Fruit fly (Drosophila melanogaster) whole organism, embryonic: ENCODE measurements around the gene Jarid2.
A peak's percentile ranks its signal among the peaks of the same experiment; 100 is the strongest.

Source experiments
- Asciz ChIP-seq: fragments of 200-800 bp; sonication (Bioruptor generic); optimal IDR thresholded peaks from 2 replicates; lab custom pipeline; 2017; ENCODE audit warnings: missing biosample characterization, mild to moderate bottlenecking, missing genetic modification characterization, missing genetic modification reagents
- B-H2 ChIP-seq: fragments of 200-800 bp; sonication (Bioruptor generic); optimal IDR thresholded peaks from 2 replicates; lab custom pipeline; 2018; ENCODE audit warnings: missing biosample characterization, mild to moderate bottlenecking, missing genetic modification characterization
- CG11398 ChIP-seq: fragments of 200-800 bp; sonication (Bioruptor generic); optimal IDR thresholded peaks from 2 replicates; lab custom pipeline; 2016; ENCODE audit warnings: missing biosample characterization, missing genetic modification characterization
- CG11723 ChIP-seq: fragments of 200-800 bp; sonication (Bioruptor generic); optimal IDR thresholded peaks from 2 replicates; lab custom pipeline; 2017; ENCODE audit warnings: missing biosample characterization, mild to moderate bottlenecking, missing genetic modification characterization
- CG12071 ChIP-seq: fragments of 200-800 bp; sonication (Bioruptor generic); optimal IDR thresholded peaks from 3 replicates; lab custom pipeline; 2018; ENCODE audit warnings: missing biosample characterization, mild to moderate bottlenecking, missing genetic modification characterization
- CG12659 ChIP-seq: fragments of 200-800 bp; sonication (Bioruptor generic); optimal IDR thresholded peaks from 3 replicates; lab custom pipeline; 2017; ENCODE audit warnings: mild to moderate bottlenecking, missing biosample characterization, missing genetic modification reagents, missing genetic modification characterization
- CG16863 ChIP-seq: fragments of 200-800 bp; sonication (Bioruptor generic); optimal IDR thresholded peaks from 3 replicates; lab custom pipeline; 2016; ENCODE audit warnings: missing biosample characterization, missing genetic modification characterization
- CG17385 ChIP-seq: fragments of 200-800 bp; sonication (Bioruptor generic); optimal IDR thresholded peaks from 3 replicates; lab custom pipeline; 2018; ENCODE audit warnings: missing biosample characterization, mild to moderate bottlenecking, missing genetic modification characterization
- CG2129 ChIP-seq: fragments of 200-800 bp; sonication (Bioruptor generic); IDR thresholded peaks from 2 replicates; pipeline ENCODE4 v1.3.6; 2022; ENCODE audit warnings: missing biosample characterization, missing genetic modification characterization; ENCODE audit not compliant: partially characterized antibody
- CG30403 ChIP-seq: fragments of 200-800 bp; sonication (Bioruptor generic); optimal IDR thresholded peaks from 3 replicates; lab custom pipeline; 2016; ENCODE audit warnings: missing biosample characterization, missing genetic modification characterization
- CG32532 ChIP-seq: fragments of 200-800 bp; sonication (Bioruptor generic); IDR thresholded peaks from 2 replicates; pipeline ENCODE4 v1.3.6; 2022; ENCODE audit warnings: missing biosample characterization, missing genetic modification characterization
- CG4328 ChIP-seq: fragments of 200-800 bp; sonication (Bioruptor generic); optimal IDR thresholded peaks from 3 replicates; lab custom pipeline; 2017; ENCODE audit warnings: missing biosample characterization, missing genetic modification reagents, missing genetic modification characterization
- CG6854 ChIP-seq: fragments of 200-800 bp; sonication (Bioruptor generic); optimal IDR thresholded peaks from 3 replicates; lab custom pipeline; 2017; ENCODE audit warnings: missing biosample characterization, mild to moderate bottlenecking, missing genetic modification characterization
- CG7987 ChIP-seq: fragments of 200-800 bp; sonication (Bioruptor generic); optimal IDR thresholded peaks from 2 replicates; lab custom pipeline; 2018; ENCODE audit warnings: missing biosample characterization, mild to moderate bottlenecking, missing genetic modification characterization, moderate library complexity
- CG8359 ChIP-seq: fragments of 200-800 bp; sonication (Bioruptor generic); optimal IDR thresholded peaks from 2 replicates; lab custom pipeline; 2017; ENCODE audit warnings: missing biosample characterization, mild to moderate bottlenecking, missing genetic modification characterization, borderline replicate concordance
- Camta ChIP-seq: fragments of 200-800 bp; sonication (Bioruptor generic); optimal IDR thresholded peaks from 2 replicates; lab custom pipeline; 2016; ENCODE audit warnings: missing biosample characterization, missing genetic modification characterization
- Chrac-16 ChIP-seq: fragments of 200-800 bp; sonication (Bioruptor generic); optimal IDR thresholded peaks from 3 replicates; lab custom pipeline; 2016; ENCODE audit warnings: missing biosample characterization, missing genetic modification characterization
- Deaf1 ChIP-seq: fragments of 200-800 bp; optimal IDR thresholded peaks from 3 replicates; lab custom pipeline; 2019; ENCODE audit warnings: missing biosample characterization, mild to moderate bottlenecking, missing genetic modification characterization, moderate library complexity
- Fer2 ChIP-seq: fragments of 200-800 bp; sonication (Bioruptor generic); optimal IDR thresholded peaks from 2 replicates; lab custom pipeline; 2018; ENCODE audit warnings: missing biosample characterization, mild to moderate bottlenecking, missing genetic modification characterization, moderate library complexity
- Jarid2 ChIP-seq: fragments of 200-800 bp; sonication (Bioruptor generic); optimal IDR thresholded peaks from 3 replicates; lab custom pipeline; 2017; ENCODE audit warnings: mild to moderate bottlenecking, missing biosample characterization, missing genetic modification reagents, missing genetic modification characterization
- Mad ChIP-seq: fragments of 200-800 bp; sonication (Bioruptor generic); optimal IDR thresholded peaks from 2 replicates; lab custom pipeline; 2016; ENCODE audit warnings: missing biosample characterization, missing genetic modification characterization
- Meics ChIP-seq: fragments of 200-800 bp; sonication (Bioruptor generic); optimal IDR thresholded peaks from 2 replicates; lab custom pipeline; 2017; ENCODE audit warnings: missing biosample characterization, mild to moderate bottlenecking, missing genetic modification characterization
- NK7.1 ChIP-seq: fragments of 200-800 bp; sonication (Bioruptor generic); optimal IDR thresholded peaks from 3 replicates; lab custom pipeline; 2016; ENCODE audit warnings: missing biosample characterization, missing genetic modification characterization
- Optix ChIP-seq: fragments of 200-800 bp; sonication (Bioruptor generic); IDR thresholded peaks from 3 replicates; pipeline ENCODE4 v1.3.6; 2022; ENCODE audit warnings: missing biosample characterization, missing genetic modification characterization
- Side ChIP-seq: fragments of 200-800 bp; sonication (Bioruptor generic); optimal IDR thresholded peaks from 2 replicates; lab custom pipeline; 2016; ENCODE audit warnings: missing biosample characterization, missing genetic modification characterization
- Sox100B ChIP-seq: fragments of 200-800 bp; sonication (Bioruptor generic); optimal IDR thresholded peaks from 3 replicates; lab custom pipeline; 2018; ENCODE audit warnings: missing biosample characterization, mild to moderate bottlenecking, missing genetic modification characterization
- caup ChIP-seq: fragments of 200-800 bp; sonication (Bioruptor generic); optimal IDR thresholded peaks from 3 replicates; lab custom pipeline; 2017; ENCODE audit warnings: missing biosample characterization, mild to moderate bottlenecking, missing genetic modification characterization, moderate library complexity; ENCODE audit not compliant: severe bottlenecking
- crol ChIP-seq: fragments of 200-800 bp; sonication (Bioruptor generic); IDR thresholded peaks from 2 replicates; pipeline ENCODE4 v1.3.6; 2022; ENCODE audit warnings: missing biosample characterization, missing genetic modification characterization
- esg ChIP-seq: fragments of 200-800 bp; sonication (Bioruptor generic); conservative IDR thresholded peaks from 2 replicates; pipeline ENCODE4 v1.3.6; 2022; ENCODE audit warnings: missing biosample characterization, missing genetic modification characterization
- gcm ChIP-seq: fragments of 200-800 bp; sonication (Bioruptor generic); optimal IDR thresholded peaks from 2 replicates; lab custom pipeline; 2019; ENCODE audit warnings: missing biosample characterization, mild to moderate bottlenecking, missing genetic modification characterization, moderate library complexity
- gem ChIP-seq: fragments of 200-800 bp; sonication (Bioruptor generic); optimal IDR thresholded peaks from 2 replicates; lab custom pipeline; 2019; ENCODE audit warnings: missing biosample characterization, mild to moderate bottlenecking, missing genetic modification characterization, moderate library complexity
- her ChIP-seq: fragments of 200-800 bp; sonication (Bioruptor generic); optimal IDR thresholded peaks from 2 replicates; lab custom pipeline; 2016; ENCODE audit warnings: missing biosample characterization, missing genetic modification characterization
- nmo ChIP-seq: fragments of 200-800 bp; sonication (Bioruptor generic); optimal IDR thresholded peaks from 2 replicates; lab custom pipeline; 2018; ENCODE audit warnings: missing biosample characterization, mild to moderate bottlenecking, missing genetic modification characterization, moderate library complexity
- oc ChIP-seq: fragments of 200-800 bp; sonication (Bioruptor generic); optimal IDR thresholded peaks from 2 replicates; lab custom pipeline; 2018; ENCODE audit warnings: missing biosample characterization, mild to moderate bottlenecking, missing genetic modification characterization, moderate library complexity
- odd ChIP-seq: fragments of 200-800 bp; sonication (Bioruptor generic); optimal IDR thresholded peaks from 2 replicates; lab custom pipeline; 2017; ENCODE audit warnings: missing biosample characterization, mild to moderate bottlenecking, missing genetic modification characterization
- pan ChIP-seq, 4 experiments: fragments of >200 bp in 3 of 4; fragments of 200-800 bp in 1 of 4; sonication (Bioruptor generic) in 1 of 4; optimal IDR thresholded peaks in 3 of 4; IDR thresholded peaks in 1 of 4; 2 replicates each; pipeline versions ENCODE4 v1.3.6 to Lab custom; 2017 to 2022; ENCODE audit warnings: missing biosample characterization in 2 of 4, missing genetic modification characterization in 2 of 4, mixed read lengths in 1 of 4
- phol ChIP-seq: fragments of 200-800 bp; sonication (Bioruptor generic); optimal IDR thresholded peaks from 3 replicates; lab custom pipeline; 2018; ENCODE audit warnings: missing biosample characterization, mild to moderate bottlenecking, missing genetic modification characterization, moderate library complexity
- pros ChIP-seq: fragments of 200-800 bp; sonication (Bioruptor generic); optimal IDR thresholded peaks from 3 replicates; lab custom pipeline; 2019; ENCODE audit warnings: missing biosample characterization, mild to moderate bottlenecking, missing genetic modification characterization, moderate library complexity
- ranshi ChIP-seq: fragments of 200-800 bp; sonication (Bioruptor generic); IDR thresholded peaks from 2 replicates; pipeline ENCODE4 v1.3.6; 2022; ENCODE audit warnings: missing biosample characterization, missing genetic modification characterization
- rib ChIP-seq: fragments of 200-800 bp; sonication (Bioruptor generic); IDR thresholded peaks from 2 replicates; pipeline ENCODE4 v1.3.6; 2022; ENCODE audit warnings: missing biosample characterization, missing genetic modification characterization
- scrt ChIP-seq: fragments of 200-800 bp; sonication (Bioruptor generic); optimal IDR thresholded peaks from 2 replicates; lab custom pipeline; 2018; ENCODE audit warnings: missing biosample characterization, mild to moderate bottlenecking, missing genetic modification characterization, moderate library complexity
- sens ChIP-seq: fragments of 200-800 bp; sonication (Bioruptor generic); peaks from one replicate; lab custom pipeline; 2016; ENCODE audit warnings: missing biosample characterization, missing genetic modification characterization
- shn ChIP-seq: fragments of 200-800 bp; sonication (Bioruptor generic); optimal IDR thresholded peaks from 3 replicates; lab custom pipeline; 2016; ENCODE audit warnings: missing biosample characterization, missing genetic modification characterization
- ttk ChIP-seq: fragments of 200-800 bp; sonication (Bioruptor generic); IDR thresholded peaks from 2 replicates; pipeline ENCODE4 v2.1.2; 2022; ENCODE audit warnings: missing biosample characterization, missing genetic modification characterization
- twi ChIP-seq: fragments of 200-800 bp; optimal IDR thresholded peaks from 2 replicates; lab custom pipeline; 2019; ENCODE audit warnings: missing biosample characterization, mild to moderate bottlenecking, missing genetic modification characterization, moderate library complexity
- zf30C ChIP-seq: fragments of 200-800 bp; sonication (Bioruptor generic); optimal IDR thresholded peaks from 3 replicates; lab custom pipeline; 2018; ENCODE audit warnings: missing biosample characterization, mild to moderate bottlenecking, missing genetic modification characterization

Jarid2 gene

DNA sequence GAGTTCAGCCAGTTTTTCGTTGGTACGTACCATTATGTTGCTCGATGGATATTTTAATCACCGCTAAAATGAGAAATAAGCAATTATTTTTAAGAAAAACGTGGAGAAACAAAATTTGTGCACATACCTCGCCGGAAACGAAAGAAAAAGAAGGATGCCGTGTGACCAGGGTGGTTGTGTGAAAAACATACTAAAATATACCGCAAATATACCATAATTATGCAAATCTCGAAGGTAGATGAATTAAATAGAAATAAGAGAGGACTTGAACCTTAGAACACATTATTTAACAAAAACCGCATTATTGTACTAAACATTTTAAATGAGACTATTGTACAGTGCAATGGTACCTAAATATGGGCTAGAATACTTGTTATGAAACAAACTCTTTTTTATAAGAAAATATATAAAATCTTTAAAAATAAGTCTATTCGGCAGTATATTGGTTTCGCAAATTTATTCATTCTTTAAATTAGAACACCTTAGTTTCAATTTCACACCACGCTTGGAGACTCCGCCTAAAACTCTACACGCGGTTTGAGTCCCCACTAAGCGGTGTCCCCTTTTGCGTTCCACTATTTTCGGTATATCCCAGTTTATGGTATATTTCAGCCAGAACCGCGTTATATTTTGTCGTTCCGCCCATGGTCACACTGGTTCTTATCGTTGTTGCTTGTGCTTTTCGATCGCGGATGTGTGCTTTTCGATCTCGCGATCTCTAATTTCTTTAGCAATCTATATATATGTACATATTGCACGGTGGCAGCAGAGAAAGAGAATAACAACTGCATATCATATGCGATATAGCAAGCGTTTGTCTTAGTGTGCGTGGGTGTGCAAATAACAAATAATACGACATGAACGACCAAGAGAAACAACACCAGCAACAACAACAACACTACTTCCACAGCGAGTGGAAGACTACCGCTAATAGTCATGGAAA is 46.9 kb upstream of the Jarid2 start, which contains the start of the genes RpS17 and MTF-1 (continued):
- TF ChIP-seq CG32532: peak; percentile 66
- TF ChIP-seq pan (optimal IDR thresholded peaks at IDR 0.05; lab: Kevin White, UChicago): no peak
- TF ChIP-seq pan (GFP tag; optimal IDR thresholded peaks at IDR 0.05 in 1 of 2, IDR thresholded peaks at IDR 0.05 in 1 of 2): peak in 1 of 2 experiments; percentile 69
- no peak for TF ChIP-seq her
- TF ChIP-seq twi (tag; lab: Kevin White, UChicago): no peak
- TF ChIP-seq NK7.1: no peak
- 0 out of 2 replicates have a peak, but pooled peaks have one; percentile 15 for TF ChIP-seq crol
- TF ChIP-seq CG16863 (GFP tag; lab: Kevin White, UChicago): no peak
- no peak for TF ChIP-seq esg (GFP tag; lab: Robert Waterston, UW)
- peak; percentile 3 for TF ChIP-seq zf30C (GFP tag; lab: Kevin White, UChicago)
- peak; percentile 33; the same call in 1 of the 2 replicates for TF ChIP-seq ranshi
- TF ChIP-seq Sox100B (GFP tag; lab: Kevin White, UChicago): peak; percentile 46
- TF ChIP-seq Side (GFP tag; lab: Kevin White, UChicago): peak; percentile 59
- peak; percentile 88 for TF ChIP-seq sens
- TF ChIP-seq odd: peak; percentile 71
- TF ChIP-seq B-H2 (GFP tag; lab: Kevin White, UChicago): peak; percentile 44
- peak; percentile 2 for TF ChIP-seq shn (GFP tag; lab: Kevin White, UChicago)
- TF ChIP-seq Fer2: no peak
- peak; percentile 67 for TF ChIP-seq CG12659
- no peak for TF ChIP-seq oc (tag; lab: Kevin White, UChicago)
- peak; percentile 26 for TF ChIP-seq CG11723 (GFP tag; lab: Kevin White, UChicago)
- no peak for TF ChIP-seq CG2129 (GFP tag; lab: Robert Waterston, UW)
- TF ChIP-seq phol (tag; lab: Kevin White, UChicago): peak; percentile 44
- peak; percentile 46 for TF ChIP-seq gcm (GFP tag; lab: Kevin White, UChicago)
- TF ChIP-seq Camta (GFP tag; lab: Kevin White, UChicago): peak; percentile 57
- peak; percentile 62 for TF ChIP-seq CG11398 (GFP tag; lab: Kevin White, UChicago)
- TF ChIP-seq Optix (GFP tag; lab: Robert Waterston, UW): 0 out of 3 replicates have a peak, but pooled peaks have one; percentile 35
- peak; percentile 39 for TF ChIP-seq scrt
- TF ChIP-seq CG6854: peak; percentile 41
- TF ChIP-seq Meics (GFP tag; lab: Kevin White, UChicago): peak; percentile 73
- TF ChIP-seq CG4328 (GFP tag; lab: Kevin White, UChicago): peak; percentile 63
- peak; percentile 71 for TF ChIP-seq CG17385 (GFP tag; lab: Kevin White, UChicago)
- no peak for TF ChIP-seq pros (GFP tag; lab: Kevin White, UChicago)
- TF ChIP-seq gem: peak; percentile 35
- peak; percentile 45 for TF ChIP-seq Asciz (GFP tag; lab: Kevin White, UChicago)
- TF ChIP-seq Deaf1: peak; percentile 10
- no peak for TF ChIP-seq Chrac-16 (GFP tag; lab: Kevin White, UChicago)
- peak; percentile 48 for TF ChIP-seq nmo (GFP tag; lab: Kevin White, UChicago)
- TF ChIP-seq rib (GFP tag; lab: Robert Waterston, UW): no peak
- peak; percentile 60 for TF ChIP-seq CG12071 (GFP tag; lab: Kevin White, UChicago)
- TF ChIP-seq Mad (GFP tag; lab: Kevin White, UChicago): peak; percentile 10
- TF ChIP-seq caup (GFP tag; lab: Kevin White, UChicago): peak; percentile 74
- peak; percentile 64 for TF ChIP-seq CG7987
- TF ChIP-seq CG8359: no peak
- TF ChIP-seq Jarid2 (GFP tag; lab: Kevin White, UChicago): peak; percentile 70
- peak; percentile 9 for TF ChIP-seq CG30403 (GFP tag; lab: Kevin White, UChicago)
- peak; percentile 30 for TF ChIP-seq ttk (GFP tag; lab: Robert Waterston, UW)
